Worm (Caenorhabditis elegans): ENCODE results near the gene ZK813.6.

- TF ChIP-seq ceh-62 (tag; optimal IDR thresholded peaks at IDR 0.05) = no peak
- no peak for TF ChIP-seq zag-1 (tag; optimal IDR thresholded peaks at IDR 0.05)
- no peak for TF ChIP-seq nhr-77 (tag; optimal IDR thresholded peaks at IDR 0.05)
- TF ChIP-seq egl-27 (tag; optimal IDR thresholded peaks at IDR 0.05) = no peak
- no peak for TF ChIP-seq spr-3 (GFP tag; optimal IDR thresholded peaks at IDR 0.05)
- no peak for TF ChIP-seq ceh-20 (GFP tag; IDR thresholded peaks at IDR 0.05)
- TF ChIP-seq dmd-8 (GFP tag; IDR thresholded peaks at IDR 0.05) = no peak
- no peak for TF ChIP-seq saeg-2 (GFP tag; IDR thresholded peaks at IDR 0.05)
- no peak for TF ChIP-seq nhr-25 (tag; optimal IDR thresholded peaks at IDR 0.05; ENCODE audit: borderline replicate concordance, insufficient read depth)
Observed at ce11 chrX:3429122-3429521, 4.5 kb downstream of the ZK813.6 start.
